Fruit fly (Drosophila melanogaster): ENCODE data around the gene Zip71B.

The Zip71B gene

dm6 chr3L:14982675-14983084, 9.4 kb upstream of the Zip71B start, which contains the start of gene CG5114 (continued):
- peak; percentile 18 for TF ChIP-seq CG3919 (GFP tag; optimal IDR thresholded peaks at IDR 0.05)
- no peak for TF ChIP-seq Eip78C (GFP tag)
- no peak for TF ChIP-seq OdsH (GFP tag; optimal IDR thresholded peaks at IDR 0.05)
- TF ChIP-seq achi (GFP tag; optimal IDR thresholded peaks at IDR 0.05), result no peak
- TF ChIP-seq CG11294 (GFP tag; IDR thresholded peaks at IDR 0.05), result no peak
- no peak for TF ChIP-seq dsx (GFP tag; optimal IDR thresholded peaks at IDR 0.05; ENCODE audit: poor library complexity, severe bottlenecking)
- no peak for TF ChIP-seq CG11762 (GFP tag; optimal IDR thresholded peaks at IDR 0.05; ENCODE audit: insufficient read depth)
- TF ChIP-seq CG16779 (tag; optimal IDR thresholded peaks at IDR 0.05), result no peak
- no peak for TF ChIP-seq Gug (GFP tag; IDR thresholded peaks at IDR 0.05)
- no peak for TF ChIP-seq CG6276 (GFP tag; optimal IDR thresholded peaks at IDR 0.05)

dm6 chr3L:14984521-14985150, 7.5 kb upstream of the Zip71B start, which contains the start of gene mnd:
mnd (plus strand) TSS chr3L:14985100.
- TF ChIP-seq Met (GFP tag; optimal IDR thresholded peaks at IDR 0.05) (peak; percentile 42), CG6163 (GFP tag; IDR thresholded peaks at IDR 0.05) (peak; percentile 88), CG8319 (GFP tag; optimal IDR thresholded peaks at IDR 0.05) (peak; percentile 12), achi (GFP tag; optimal IDR thresholded peaks at IDR 0.05) (peak; percentile 79), Hr38 (GFP tag; optimal IDR thresholded peaks at IDR 0.05) (no peak), CG6854 (GFP tag; optimal IDR thresholded peaks at IDR 0.05) (no peak), Eip78C (GFP tag) (peak; percentile 94), fkh (GFP tag; optimal IDR thresholded peaks at IDR 0.05) (no peak), CG16779 (tag; optimal IDR thresholded peaks at IDR 0.05) (peak; percentile 54), CG31627 (GFP tag; optimal IDR thresholded peaks at IDR 0.05) (no peak), fd59A (GFP tag; optimal IDR thresholded peaks at IDR 0.05) (peak; percentile 47), acj6 (GFP tag; optimal IDR thresholded peaks at IDR 0.05) (peak; percentile 76), Lpt (GFP tag; optimal IDR thresholded peaks at IDR 0.05) (peak; percentile 87), Hr39 (GFP tag; optimal IDR thresholded peaks at IDR 0.05) (no peak), CG8119 (GFP tag; IDR thresholded peaks at IDR 0.05) (peak; percentile 93), CG10669 (GFP tag; optimal IDR thresholded peaks at IDR 0.05) (peak; percentile 65), Blimp-1 (GFP tag; optimal IDR thresholded peaks at IDR 0.05) (no peak), Sox14 (GFP tag; optimal IDR thresholded peaks at IDR 0.05) (peak; percentile 87), CG32006 (GFP tag; optimal IDR thresholded peaks at IDR 0.05) (peak; percentile 84), Smox (GFP tag; optimal IDR thresholded peaks at IDR 0.05) (no peak), topi (GFP tag; optimal IDR thresholded peaks at IDR 0.05) (peak; percentile 51), salr (GFP tag; optimal IDR thresholded peaks at IDR 0.05) (peak; percentile 10 to 84), net (GFP tag; optimal IDR thresholded peaks at IDR 0.05) (peak; percentile 81), CG10631 (GFP tag; optimal IDR thresholded peaks at IDR 0.05) (peak; percentile 68), dac (GFP tag; optimal IDR thresholded peaks at IDR 0.05) (no peak), cyc (GFP tag; optimal IDR thresholded peaks at IDR 0.05) (peak; percentile 39), dsx (GFP tag; optimal IDR thresholded peaks at IDR 0.05; ENCODE audit: poor library complexity, severe bottlenecking) (peak; percentile 80), Sox15 (GFP tag; optimal IDR thresholded peaks at IDR 0.05) (no peak), CG6276 (GFP tag; optimal IDR thresholded peaks at IDR 0.05) (peak; percentile 88), pdm3 (GFP tag; optimal IDR thresholded peaks at IDR 0.05) (peak; percentile 78), CG34406 (GFP tag; optimal IDR thresholded peaks at IDR 0.05) (peak; percentile 50), CG1621 (tag; optimal IDR thresholded peaks at IDR 0.05) (peak; percentile 50), CG3919 (GFP tag; optimal IDR thresholded peaks at IDR 0.05) (peak; percentile 84), fd85E (GFP tag; optimal IDR thresholded peaks at IDR 0.05) (no peak), esn (GFP tag; optimal IDR thresholded peaks at IDR 0.05) (peak; percentile 52), CG3032 (tag; optimal IDR thresholded peaks at IDR 0.05) (peak; percentile 63), CG11762 (GFP tag; optimal IDR thresholded peaks at IDR 0.05; ENCODE audit: insufficient read depth) (peak; percentile 65), CG6792 (GFP tag; optimal IDR thresholded peaks at IDR 0.05) (peak; percentile 43), CG11294 (GFP tag; IDR thresholded peaks at IDR 0.05) (peak; percentile 84), spab (GFP tag; optimal IDR thresholded peaks at IDR 0.05) (peak; percentile 57), CG4318 (GFP tag; optimal IDR thresholded peaks at IDR 0.05) (peak; percentile 60), CG11902 (GFP tag; optimal IDR thresholded peaks at IDR 0.05) (peak; percentile 15), OdsH (GFP tag; optimal IDR thresholded peaks at IDR 0.05) (peak; percentile 77), Hr4 (GFP tag; optimal IDR thresholded peaks at IDR 0.05) (peak; percentile 91), Gug (GFP tag; IDR thresholded peaks at IDR 0.05) (peak; percentile 85), Eip93F (GFP tag; optimal IDR thresholded peaks at IDR 0.05) (no peak), CG8632 (GFP tag; optimal IDR thresholded peaks at IDR 0.05) (peak; percentile 63)

Data from whole organism, prepupa.